Worm (Caenorhabditis elegans) whole organism, young adult: ENCODE data around the gene R10D12.8.

Experiments used
- C17E4.6 ChIP-seq: fragments of 200-800 bp; sonication (Bioruptor generic); IDR thresholded peaks from 2 replicates; pipeline ENCODE4 v1.3.6; 2022; ENCODE audit warnings: missing genetic modification reagents, missing genetic modification characterization, missing compliant biosample characterization
- aptf-2 ChIP-seq: fragments of 200-800 bp; sonication (Bioruptor generic); conservative IDR thresholded peaks from 2 replicates; pipeline ENCODE4 v1.3.6; 2022; ENCODE audit warnings: missing genetic modification reagents, missing genetic modification characterization, missing compliant biosample characterization
- egl-18 ChIP-seq: fragments of 200-800 bp; sonication (Bioruptor generic); IDR thresholded peaks from 2 replicates; pipeline ENCODE4 v1.3.6; 2022; ENCODE audit warnings: missing genetic modification reagents, missing genetic modification characterization, missing compliant biosample characterization
- him-1 ChIP-seq: sonication (generic microtip); optimal IDR thresholded peaks from 2 replicates; lab custom pipeline; 2016; ENCODE audit warnings: missing genotype, missing genetic modification reagents, missing genetic modification characterization, missing compliant biosample characterization
- madf-6 ChIP-seq: fragments of 200-800 bp; sonication (Bioruptor generic); IDR thresholded peaks from 2 replicates; pipeline ENCODE4 v1.3.6; 2022; ENCODE audit warnings: missing genetic modification reagents, missing genetic modification characterization, missing compliant biosample characterization
- rpc-1 ChIP-seq, 2 experiments: fragments of 150-350 bp in 1 of 2; sonication (generic microtip) in 1 of 2; optimal IDR thresholded peaks; 2 replicates each; lab custom pipeline; 2014 to 2018; ENCODE audit warnings: missing biosample characterization in 1 of 2, missing genetic modification characterization in 1 of 2, missing genetic modification reagents in 1 of 2, missing genotype in 1 of 2
- unc-62 ChIP-seq: fragments of 150-350 bp; optimal IDR thresholded peaks from 2 replicates; lab custom pipeline; 2014; ENCODE audit warnings: missing biosample characterization, missing genetic modification reagents, missing genetic modification characterization
- zfh-2 ChIP-seq: fragments of 200-800 bp; sonication (Bioruptor generic); conservative IDR thresholded peaks from 2 replicates; pipeline ENCODE4 v1.3.6; 2022; ENCODE audit warnings: missing genetic modification reagents, missing genetic modification characterization, missing compliant biosample characterization

ce11 chrV:13916196-13916595 lies 36.9 kb downstream of the R10D12.8 start, which contains the start of gene str-252:
- TF ChIP-seq him-1 (tag; lab: Kevin White, UChicago) (no peak), zfh-2 (GFP tag; lab: Robert Waterston, UW) (no peak), unc-62 (GFP tag; lab: Kevin White, UChicago) (no peak), egl-18 (GFP tag; lab: Robert Waterston, UW) (no peak), aptf-2 (GFP tag; lab: Robert Waterston, UW) (no peak), madf-6 (GFP tag; lab: Robert Waterston, UW) (no peak), C17E4.6 (GFP tag; lab: Robert Waterston, UW) (no peak), rpc-1 (optimal IDR thresholded peaks at IDR 0.05; lab: Kevin White, UChicago) (no peak), rpc-1 (tag; optimal IDR thresholded peaks at IDR 0.05; lab: Kevin White, UChicago) (no peak)
